Worm (Caenorhabditis elegans) whole organism, L4 larva: ENCODE data around the gene rbm-26.

Source experiments
- D1046.2 ChIP-seq: fragments of 200-800 bp; sonication (Bioruptor generic); IDR thresholded peaks from 2 replicates; pipeline ENCODE4 v1.3.6; 2022; ENCODE audit warnings: missing genetic modification characterization, missing compliant biosample characterization
- F49E8.2 ChIP-seq: sonication (generic microtip); optimal IDR thresholded peaks from 2 replicates; lab custom pipeline; 2016; ENCODE audit warnings: missing compliant biosample characterization, mild to moderate bottlenecking, missing genetic modification characterization, borderline replicate concordance
- Y105C5A.15 ChIP-seq: fragments of 200-800 bp; sonication (Bioruptor generic); IDR thresholded peaks from 2 replicates; pipeline ENCODE4 v1.3.6; 2022; ENCODE audit warnings: missing genetic modification characterization, missing compliant biosample characterization
- Y48G9A.11 ChIP-seq: fragments of 200-800 bp; sonication (Bioruptor generic); IDR thresholded peaks from 2 replicates; pipeline ENCODE4 v1.3.6; 2022; ENCODE audit warnings: missing genetic modification reagents, missing genetic modification characterization, missing compliant biosample characterization
- ZK546.5 ChIP-seq, 2 experiments: sonication (generic microtip); optimal IDR thresholded peaks; 2 replicates each; lab custom pipeline; 2017; ENCODE audit warnings: missing biosample characterization in 2 of 2, missing genetic modification characterization in 2 of 2
- aly-2 ChIP-seq: sonication (generic microtip); optimal IDR thresholded peaks from 2 replicates; lab custom pipeline; 2018; ENCODE audit warnings: missing biosample characterization, missing genetic modification characterization
- ceh-82 ChIP-seq: sonication (generic microtip); optimal IDR thresholded peaks from 2 replicates; lab custom pipeline; 2017; ENCODE audit warnings: missing biosample characterization, missing genetic modification characterization
- cey-2 ChIP-seq: sonication (generic microtip); optimal IDR thresholded peaks from 3 replicates; lab custom pipeline; 2017; ENCODE audit warnings: missing genetic modification characterization, mild to moderate bottlenecking, missing compliant biosample characterization, antibody characterized with exemption, borderline replicate concordance; ENCODE audit not compliant: insufficient read depth
- daf-12 ChIP-seq: fragments of 150-350 bp; optimal IDR thresholded peaks from 2 replicates; lab custom pipeline; 2014; ENCODE audit warnings: missing biosample characterization, missing genetic modification reagents, missing genetic modification characterization
- daf-19 ChIP-seq: fragments of 200-800 bp; sonication (Bioruptor generic); conservative IDR thresholded peaks from 2 replicates; pipeline ENCODE4 v1.3.6; 2022; ENCODE audit warnings: missing genetic modification characterization, missing compliant biosample characterization
- dmd-6 ChIP-seq: fragments of 200-800 bp; sonication (Bioruptor generic); IDR thresholded peaks from 2 replicates; pipeline ENCODE4 v1.3.6; 2022; ENCODE audit warnings: missing genetic modification reagents, missing genetic modification characterization, missing compliant biosample characterization
- duxl-1 ChIP-seq: sonication (generic microtip); optimal IDR thresholded peaks from 2 replicates; lab custom pipeline; 2016; ENCODE audit warnings: mild to moderate bottlenecking, missing genetic modification characterization, moderate library complexity, missing compliant biosample characterization; ENCODE audit not compliant: poor library complexity
- dve-1 ChIP-seq: sonication (generic microtip); optimal IDR thresholded peaks from 2 replicates; lab custom pipeline; 2017; ENCODE audit warnings: antibody characterized with exemption, mild to moderate bottlenecking, missing genetic modification characterization, missing compliant biosample characterization; ENCODE audit not compliant: insufficient read depth
- fos-1 ChIP-seq: fragments of 150-350 bp; optimal IDR thresholded peaks from 2 replicates; lab custom pipeline; 2014; ENCODE audit warnings: missing biosample characterization, missing genetic modification characterization
- hif-1 ChIP-seq, 2 experiments: sonication (generic microtip); optimal IDR thresholded peaks; 2 replicates each; lab custom pipeline; 2016 to 2017; ENCODE audit warnings: missing compliant biosample characterization in 2 of 2, missing genetic modification characterization in 2 of 2, missing genetic modification reagents in 2 of 2, missing genotype in 2 of 2, mild to moderate bottlenecking in 1 of 2
- hlh-11 ChIP-seq: fragments of 200-800 bp; sonication (Bioruptor generic); optimal IDR thresholded peaks from 2 replicates; lab custom pipeline; 2018; ENCODE audit warnings: mild to moderate bottlenecking, missing genetic modification characterization, missing compliant biosample characterization
- hmg-1.1 ChIP-seq: fragments of 200-800 bp; sonication (Bioruptor generic); IDR thresholded peaks from 2 replicates; pipeline ENCODE4 v1.3.6; 2022; ENCODE audit warnings: missing genetic modification reagents, missing genetic modification characterization, missing compliant biosample characterization
- lin-1 ChIP-seq: fragments of 200-800 bp; sonication (Bioruptor generic); IDR thresholded peaks from 2 replicates; pipeline ENCODE4 v1.3.6; 2022; ENCODE audit warnings: missing genetic modification reagents, missing genetic modification characterization, missing compliant biosample characterization
- lin-13 ChIP-seq: fragments of 150-350 bp; optimal IDR thresholded peaks from 2 replicates; lab custom pipeline; 2014; ENCODE audit warnings: missing biosample characterization, missing genetic modification reagents, missing genetic modification characterization
- lin-29 ChIP-seq: fragments of 200-800 bp; sonication (Bioruptor generic); IDR thresholded peaks from 2 replicates; pipeline ENCODE4 v1.3.6; 2022; ENCODE audit warnings: missing genetic modification reagents, missing genetic modification characterization, missing compliant biosample characterization
- lin-39 ChIP-seq: fragments of 150-350 bp; optimal IDR thresholded peaks from 2 replicates; lab custom pipeline; 2014; ENCODE audit warnings: missing biosample characterization, missing genetic modification reagents, missing genetic modification characterization
- mdl-1 ChIP-seq, 2 experiments: fragments of 150-350 bp in 1 of 2; sonication (generic microtip) in 1 of 2; optimal IDR thresholded peaks; 2 replicates each; lab custom pipeline; 2014 to 2017; ENCODE audit warnings: missing biosample characterization in 2 of 2, missing genetic modification characterization in 2 of 2
- mdt-29 ChIP-seq: fragments of 200-800 bp; sonication (Bioruptor generic); IDR thresholded peaks from 2 replicates; pipeline ENCODE4 v1.3.6; 2022; ENCODE audit warnings: missing genetic modification reagents, missing genetic modification characterization, missing compliant biosample characterization
- mxl-2 ChIP-seq: fragments of 200-800 bp; sonication (Bioruptor generic); conservative IDR thresholded peaks from 2 replicates; pipeline ENCODE4 v1.3.6; 2022; ENCODE audit warnings: missing genetic modification reagents, missing genetic modification characterization, missing compliant biosample characterization
- mxl-3 ChIP-seq: fragments of 200-800 bp; sonication (Bioruptor generic); optimal IDR thresholded peaks from 2 replicates; lab custom pipeline; 2018; ENCODE audit warnings: mild to moderate bottlenecking, missing genetic modification characterization, missing compliant biosample characterization
- nhr-102 ChIP-seq: sonication (generic microtip); optimal IDR thresholded peaks from 2 replicates; lab custom pipeline; 2016; ENCODE audit warnings: mild to moderate bottlenecking, missing genetic modification characterization, moderate library complexity, missing compliant biosample characterization
- nhr-111 ChIP-seq: fragments of 200-800 bp; sonication (Bioruptor generic); optimal IDR thresholded peaks from 2 replicates; lab custom pipeline; 2018; ENCODE audit warnings: mild to moderate bottlenecking, missing genetic modification characterization, missing compliant biosample characterization
- nhr-237 ChIP-seq: sonication (generic microtip); optimal IDR thresholded peaks from 2 replicates; lab custom pipeline; 2017; ENCODE audit warnings: missing biosample characterization, missing genetic modification characterization
- nhr-42 ChIP-seq: fragments of 200-800 bp; sonication (Bioruptor generic); IDR thresholded peaks from 2 replicates; pipeline ENCODE4 v1.3.6; 2022; ENCODE audit warnings: missing genetic modification characterization, missing compliant biosample characterization
- nhr-77 ChIP-seq: fragments of 150-350 bp; optimal IDR thresholded peaks from 2 replicates; lab custom pipeline; 2014; ENCODE audit warnings: missing biosample characterization, missing genetic modification characterization
- php-3 ChIP-seq: fragments of 200-800 bp; sonication (Bioruptor generic); IDR thresholded peaks from 2 replicates; pipeline ENCODE4 v1.3.6; 2022; ENCODE audit warnings: missing genetic modification reagents, missing genetic modification characterization, missing compliant biosample characterization
- sdz-12 ChIP-seq: fragments of 200-800 bp; sonication (Bioruptor generic); optimal IDR thresholded peaks from 2 replicates; lab custom pipeline; 2018; ENCODE audit warnings: mild to moderate bottlenecking, missing genetic modification characterization, missing compliant biosample characterization
- spr-3 ChIP-seq: fragments of 200-800 bp; sonication (Bioruptor generic); optimal IDR thresholded peaks from 2 replicates; lab custom pipeline; 2018; ENCODE audit warnings: mild to moderate bottlenecking, missing genetic modification characterization, missing compliant biosample characterization
- tag-97 ChIP-seq: fragments of 200-800 bp; sonication (Bioruptor generic); IDR thresholded peaks from 2 replicates; pipeline ENCODE4 v1.3.6; 2022; ENCODE audit warnings: missing genetic modification characterization, missing compliant biosample characterization
- unc-130 ChIP-seq: sonication (generic microtip); optimal IDR thresholded peaks from 2 replicates; lab custom pipeline; 2016; ENCODE audit warnings: missing genetic modification reagents, missing genetic modification characterization, missing compliant biosample characterization
- unc-62 ChIP-seq, 3 experiments: fragments of 150-350 bp in 1 of 3; sonication (generic microtip); optimal IDR thresholded peaks in 2 of 3; peaks in 1 of 3; 1 replicate in 1 of 3; 2 replicates in 2 of 3; lab custom pipeline; 2014 to 2017; ENCODE audit warnings: missing biosample characterization in 3 of 3, missing genetic modification characterization in 3 of 3, missing genetic modification reagents in 3 of 3, missing genotype in 1 of 3
- zfp-2 ChIP-seq: sonication (generic microtip); optimal IDR thresholded peaks from 2 replicates; lab custom pipeline; 2016; ENCODE audit warnings: mild to moderate bottlenecking, missing genetic modification characterization, missing compliant biosample characterization
- zfp-3 ChIP-seq: fragments of 200-800 bp; sonication (Bioruptor generic); conservative IDR thresholded peaks from 2 replicates; pipeline ENCODE4 v1.3.6; 2022; ENCODE audit warnings: missing genetic modification reagents, missing genetic modification characterization, missing compliant biosample characterization
- zip-11 ChIP-seq: fragments of 200-800 bp; sonication (Bioruptor generic); IDR thresholded peaks from 2 replicates; pipeline ENCODE4 v1.3.6; 2022; ENCODE audit warnings: missing genetic modification characterization, missing compliant biosample characterization

Gene rbm-26

DNA sequence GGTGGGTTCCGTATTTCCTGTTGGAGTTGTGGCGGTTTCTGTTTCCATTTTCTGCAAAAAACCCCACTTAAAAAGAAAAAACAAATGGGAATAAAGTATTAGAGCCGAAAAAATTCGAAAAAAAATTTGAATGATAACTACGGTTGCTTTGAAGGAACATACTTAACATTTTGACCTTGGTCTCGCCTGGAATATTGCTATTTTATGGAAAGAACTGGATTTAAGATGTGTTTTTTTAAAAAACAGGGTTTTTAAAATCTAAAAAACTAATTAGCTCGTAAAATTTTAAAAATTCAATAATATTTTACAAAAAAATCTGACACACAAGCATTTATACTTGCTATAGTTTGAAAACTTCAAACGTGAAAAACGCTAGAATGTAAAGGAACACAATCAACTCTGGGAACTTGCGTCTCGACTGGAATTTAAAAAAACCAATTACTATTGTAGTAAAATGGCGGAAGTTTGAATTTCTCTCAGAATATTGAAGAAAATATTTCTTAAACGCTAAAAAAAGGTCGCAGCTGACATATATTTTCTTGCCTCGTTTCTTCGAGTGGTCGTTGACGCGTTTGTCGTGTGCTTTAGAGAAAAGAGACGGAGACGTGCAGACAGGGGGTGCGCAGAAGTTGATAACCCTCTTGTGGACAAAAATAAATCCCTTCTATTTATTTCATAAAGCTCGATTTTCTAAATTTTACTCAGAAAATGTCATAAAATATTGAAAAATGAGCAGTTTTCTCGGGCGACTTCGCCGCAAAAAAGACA is 13.2 kb upstream of the rbm-26 start, which contains the start of the genes lgg-3 and rgs-5 (continued):
- TF ChIP-seq hmg-1.1 (GFP tag; lab: Robert Waterston, UW) (no peak), mxl-2 (no peak), lin-1 (no peak), mdl-1 (tag; optimal IDR thresholded peaks at IDR 0.05; lab: Kevin White, UChicago) (no peak), lin-29 (GFP tag; lab: Robert Waterston, UW) (no peak), D1046.2 (GFP tag; lab: Robert Waterston, UW) (no peak), aly-2 (no peak), spr-3 (GFP tag; lab: Kevin White, UChicago) (no peak), zip-11 (GFP tag; lab: Robert Waterston, UW) (no peak), zfp-3 (GFP tag; lab: Robert Waterston, UW) (no peak), Y105C5A.15 (GFP tag; lab: Robert Waterston, UW) (no peak), sdz-12 (GFP tag; lab: Kevin White, UChicago) (no peak), unc-130 (no peak), dmd-6 (GFP tag; lab: Robert Waterston, UW) (no peak), Y48G9A.11 (GFP tag; lab: Robert Waterston, UW) (no peak), nhr-42 (GFP tag; lab: Robert Waterston, UW) (no peak), duxl-1 (no peak), lin-39 (tag; lab: Kevin White, UChicago) (no peak), nhr-102 (tag; lab: Kevin White, UChicago) (no peak), cey-2 (tag; lab: Kevin White, UChicago) (no peak), F49E8.2 (peak; percentile 82), hlh-11 (peak; percentile 52), fos-1 (tag; lab: Kevin White, UChicago) (no peak), daf-12 (tag; lab: Kevin White, UChicago) (no peak), hif-1 (tag; optimal IDR thresholded peaks at IDR 0.05; lab: Kevin White, UChicago) (peak in 1 of 2 experiments; percentile 22), nhr-237 (tag; lab: Kevin White, UChicago) (no peak), mxl-3 (GFP tag; lab: Kevin White, UChicago) (no peak), nhr-77 (tag; lab: Kevin White, UChicago) (no peak), zfp-2 (tag; lab: Kevin White, UChicago) (no peak), tag-97 (GFP tag; lab: Robert Waterston, UW) (no peak), ceh-82 (tag; lab: Kevin White, UChicago) (no peak), mdt-29 (GFP tag; lab: Robert Waterston, UW) (no peak), unc-62 (GFP tag; optimal IDR thresholded peaks at IDR 0.05 in 1 of 2; lab: Kevin White, UChicago) (no peak), unc-62 (tag; optimal IDR thresholded peaks at IDR 0.05; lab: Kevin White, UChicago) (no peak), php-3 (GFP tag; lab: Robert Waterston, UW) (no peak), daf-19 (GFP tag; lab: Robert Waterston, UW) (no peak), ZK546.5 (tag; optimal IDR thresholded peaks at IDR 0.05; lab: Kevin White, UChicago) (no peak), nhr-111 (GFP tag; lab: Kevin White, UChicago) (no peak), dve-1 (tag; lab: Kevin White, UChicago) (peak; percentile 1), lin-13 (GFP tag; lab: Kevin White, UChicago) (peak; percentile 17)
- TF ChIP-seq, all 104 proteins: peak for 15
